Worm (Caenorhabditis elegans): Measurements from ENCODE around the gene nas-28.

nas-28 gene

ce11 chrIII:6195718-6196117 lies 12.7 kb upstream of the nas-28 start:
- TF ChIP-seq ztf-1 (GFP tag; conservative IDR thresholded peaks at IDR 0.05), result no peak
- TF ChIP-seq ama-1 (optimal IDR thresholded peaks at IDR 0.05), result no peak
- no peak for TF ChIP-seq ztf-4 (tag; optimal IDR thresholded peaks at IDR 0.05)
- TF ChIP-seq elt-1 (tag; optimal IDR thresholded peaks at IDR 0.05), result no peak
- TF ChIP-seq mdl-1 (tag; optimal IDR thresholded peaks at IDR 0.05), result no peak
- TF ChIP-seq nhr-10 (tag; optimal IDR thresholded peaks at IDR 0.05), result no peak
- no peak for TF ChIP-seq nhr-21 (tag; optimal IDR thresholded peaks at IDR 0.05)
- TF ChIP-seq nhr-237 (tag; optimal IDR thresholded peaks at IDR 0.05), result no peak
- no peak for TF ChIP-seq skn-1 (tag; optimal IDR thresholded peaks at IDR 0.05)
- TF ChIP-seq unc-62 (GFP tag; optimal IDR thresholded peaks at IDR 0.05), result no peak
- TF ChIP-seq nhr-6 (tag; optimal IDR thresholded peaks at IDR 0.05), result no peak
- no peak for TF ChIP-seq fos-1 (tag; optimal IDR thresholded peaks at IDR 0.05)
- TF ChIP-seq unc-55 (GFP tag; optimal IDR thresholded peaks at IDR 0.05), result no peak
- no peak for TF ChIP-seq ZK546.5 (tag; optimal IDR thresholded peaks at IDR 0.05)
- TF ChIP-seq R02D3.7 (tag; optimal IDR thresholded peaks at IDR 0.05), result no peak
- TF ChIP-seq C34F6.9 (tag; optimal IDR thresholded peaks at IDR 0.05), result no peak
- no peak for TF ChIP-seq egl-27 (tag; optimal IDR thresholded peaks at IDR 0.05)
- no peak for TF ChIP-seq nhr-23 (tag; optimal IDR thresholded peaks at IDR 0.05)

ce11 chrIII:6194480-6194879 lies 11.5 kb upstream of the nas-28 start, which contains the start of gene ugt-66:
Gene ugt-66 (minus strand): TSS chrIII:6194580.
- TF ChIP-seq mdl-1 (tag; optimal IDR thresholded peaks at IDR 0.05), result no peak
- no peak for TF ChIP-seq nhr-23 (tag; optimal IDR thresholded peaks at IDR 0.05)
- TF ChIP-seq nhr-12 (tag; optimal IDR thresholded peaks at IDR 0.05), result no peak
- no peak for TF ChIP-seq sma-3 (GFP tag; optimal IDR thresholded peaks at IDR 0.05)
- no peak for TF ChIP-seq unc-39 (tag; optimal IDR thresholded peaks at IDR 0.05)
- no peak for TF ChIP-seq Y55F3AM.14 (GFP tag; optimal IDR thresholded peaks at IDR 0.05)
- no peak for TF ChIP-seq nhr-237 (tag; optimal IDR thresholded peaks at IDR 0.05)
- no peak for TF ChIP-seq sma-9 (GFP tag; optimal IDR thresholded peaks at IDR 0.05)
- no peak for TF ChIP-seq sma-9 (tag; optimal IDR thresholded peaks at IDR 0.05)
- no peak for TF ChIP-seq aly-2 (tag; optimal IDR thresholded peaks at IDR 0.05)
- no peak for TF ChIP-seq mab-5 (tag; optimal IDR thresholded peaks at IDR 0.05)
- no peak for TF ChIP-seq nhr-21 (tag; optimal IDR thresholded peaks at IDR 0.05)
- no peak for TF ChIP-seq F13H6.1 (tag; optimal IDR thresholded peaks at IDR 0.05)
- no peak for TF ChIP-seq ceh-82 (tag; optimal IDR thresholded peaks at IDR 0.05)
- TF ChIP-seq zag-1 (tag; optimal IDR thresholded peaks at IDR 0.05), result no peak
- TF ChIP-seq lin-39 (tag; optimal IDR thresholded peaks at IDR 0.05), result no peak

ce11 chrIII:6190810-6191209 lies 7.8 kb upstream of the nas-28 start, which contains the start of gene C23G10.5:
Gene C23G10.5 (plus strand): TSS chrIII:6191110.
- no peak for TF ChIP-seq dmd-4 (tag; optimal IDR thresholded peaks at IDR 0.05)
- no peak for TF ChIP-seq nhr-11 (tag; optimal IDR thresholded peaks at IDR 0.05)
- no peak for TF ChIP-seq nhr-12 (tag; optimal IDR thresholded peaks at IDR 0.05)
- TF ChIP-seq aly-2 (tag; optimal IDR thresholded peaks at IDR 0.05), result no peak
- TF ChIP-seq sma-3 (GFP tag; optimal IDR thresholded peaks at IDR 0.05), result no peak
- no peak for TF ChIP-seq ztf-11 (tag; optimal IDR thresholded peaks at IDR 0.05)
- TF ChIP-seq nhr-129 (tag; optimal IDR thresholded peaks at IDR 0.05), result no peak
- TF ChIP-seq lin-11 (tag; optimal IDR thresholded peaks at IDR 0.05), result no peak
- TF ChIP-seq elt-3 (tag; optimal IDR thresholded peaks at IDR 0.05), result no peak
- no peak for TF ChIP-seq ztf-4 (tag; optimal IDR thresholded peaks at IDR 0.05)
- TF ChIP-seq ZK546.5 (tag; optimal IDR thresholded peaks at IDR 0.05), result no peak
- no peak for TF ChIP-seq unc-39 (tag; optimal IDR thresholded peaks at IDR 0.05)
- no peak for TF ChIP-seq lin-13 (GFP tag; optimal IDR thresholded peaks at IDR 0.05)
- TF ChIP-seq ceh-82 (tag; optimal IDR thresholded peaks at IDR 0.05), result no peak
- TF ChIP-seq snpc-4 (tag; optimal IDR thresholded peaks at IDR 0.05), result no peak
- TF ChIP-seq ceh-16 (tag; optimal IDR thresholded peaks at IDR 0.05), result no peak
- TF ChIP-seq elt-1 (tag; optimal IDR thresholded peaks at IDR 0.05), result no peak
- TF ChIP-seq skn-1 (tag; optimal IDR thresholded peaks at IDR 0.05), result no peak
- TF ChIP-seq ama-1 (optimal IDR thresholded peaks at IDR 0.05), result no peak

- TF ChIP-seq zag-1 (tag; optimal IDR thresholded peaks at IDR 0.05) (no peak), fos-1 (tag; optimal IDR thresholded peaks at IDR 0.05) (peak; percentile 58), mdl-1 (tag; optimal IDR thresholded peaks at IDR 0.05) (peak in 1 of 2 experiments; percentile 28), unc-39 (tag; optimal IDR thresholded peaks at IDR 0.05) (no peak), nhr-23 (tag; optimal IDR thresholded peaks at IDR 0.05) (no peak), crh-2 (tag; optimal IDR thresholded peaks at IDR 0.05) (peak; percentile 68), skn-1 (tag; optimal IDR thresholded peaks at IDR 0.05) (peak; percentile 34), sma-3 (GFP tag; optimal IDR thresholded peaks at IDR 0.05) (peak; percentile 11), nhr-129 (tag; optimal IDR thresholded peaks at IDR 0.05) (peak; percentile 10), lin-13 (GFP tag; optimal IDR thresholded peaks at IDR 0.05) (no peak), gmeb-1 (tag; optimal IDR thresholded peaks at IDR 0.05) (peak; percentile 36), F13H6.1 (tag; optimal IDR thresholded peaks at IDR 0.05) (peak; percentile 57), sma-9 (GFP tag; optimal IDR thresholded peaks at IDR 0.05) (peak; percentile 66), sma-9 (tag; optimal IDR thresholded peaks at IDR 0.05) (no peak)
These were observed 2.7 kb downstream of the nas-28 start for ce11 chrIII:6180294-6180693.

Data from whole organism, L2 larva.